Fruit fly (Drosophila melanogaster) whole organism: ENCODE measurements around the gene oaf.

Source experiments
- CG8478 ChIP-seq: fragments of >200 bp; optimal IDR thresholded peaks from 2 replicates; lab custom pipeline; 2018; ENCODE audit warnings: inconsistent platforms
- Dll ChIP-seq: fragments of >200 bp; optimal IDR thresholded peaks from 2 replicates; lab custom pipeline; 2017
- EcR ChIP-seq, 2 experiments: fragments of >200 bp; optimal IDR thresholded peaks; 2 replicates each; lab custom pipeline; 2017; ENCODE audit warnings: missing biosample characterization in 2 of 2, missing genetic modification characterization in 2 of 2, missing genetic modification reagents in 2 of 2
- pan ChIP-seq: fragments of >200 bp; optimal IDR thresholded peaks from 2 replicates; lab custom pipeline; 2017
- psq ChIP-seq: fragments of >200 bp; optimal IDR thresholded peaks from 2 replicates; lab custom pipeline; 2017
- usp ChIP-seq: fragments of >200 bp; optimal IDR thresholded peaks from 2 replicates; lab custom pipeline; 2017; ENCODE audit warnings: missing biosample characterization, missing genetic modification characterization, mixed read lengths

oaf gene

dm6 chr2L:2517937-2518336 is 25.2 kb downstream of the oaf start, which contains the start of gene CG3528:
CG3528 (minus strand) TSS chr2L:2518037.
- TF ChIP-seq psq (lab: Kevin White, UChicago), result no peak
- no peak for TF ChIP-seq EcR (GFP tag; optimal IDR thresholded peaks at IDR 0.05; lab: Kevin White, UChicago)

DNA sequence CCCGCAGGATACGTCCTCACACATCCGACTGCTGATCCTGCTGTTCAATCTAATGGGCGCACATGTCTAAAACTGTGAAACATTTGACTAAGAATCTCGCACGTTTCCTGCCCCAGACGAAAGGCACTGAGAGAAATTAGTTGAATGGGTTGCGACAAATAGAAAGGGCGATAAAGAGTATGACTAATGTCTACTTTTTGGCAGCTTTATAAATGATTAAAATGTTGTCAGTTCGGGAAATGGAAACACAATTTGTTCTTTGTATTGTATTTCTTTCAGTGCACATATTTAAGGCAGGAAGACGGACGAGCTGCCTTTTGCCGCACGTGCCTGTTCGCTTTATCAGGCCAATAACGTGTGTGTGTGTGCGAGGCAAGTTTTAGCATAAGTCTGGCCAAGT is 35.3 kb downstream of the oaf start:
- TF ChIP-seq CG8478 (lab: Kevin White, UChicago) (no peak), Dll (no peak), usp (GFP tag; lab: Kevin White, UChicago) (no peak), EcR (GFP tag; optimal IDR thresholded peaks at IDR 0.05; lab: Kevin White, UChicago) (no peak), pan (no peak), psq (lab: Kevin White, UChicago) (no peak)

DNA sequence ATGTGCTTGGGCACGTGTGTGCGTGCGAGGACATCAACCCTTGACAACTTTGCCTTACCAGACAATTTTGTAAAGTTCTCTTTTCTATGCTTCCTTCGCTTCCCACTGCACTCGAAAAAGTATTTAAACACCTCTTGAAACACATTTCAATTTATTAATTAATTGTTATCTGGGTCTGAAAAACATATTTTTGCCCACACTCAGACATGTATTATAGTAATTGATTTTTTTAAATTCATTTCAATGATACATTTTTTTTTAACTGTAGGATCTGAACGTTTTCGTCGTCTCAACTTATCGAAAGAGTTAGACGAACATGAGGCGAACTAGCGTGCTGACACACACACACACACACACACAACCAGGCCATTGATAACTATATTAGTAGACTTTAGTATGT is 49.7 kb downstream of the oaf start:
- TF ChIP-seq Dll (no peak), EcR (GFP tag; optimal IDR thresholded peaks at IDR 0.05; lab: Kevin White, UChicago) (no peak), usp (GFP tag; lab: Kevin White, UChicago) (no peak)
